Fruit fly (Drosophila melanogaster): ENCODE results near the gene CG13671.

DNA sequence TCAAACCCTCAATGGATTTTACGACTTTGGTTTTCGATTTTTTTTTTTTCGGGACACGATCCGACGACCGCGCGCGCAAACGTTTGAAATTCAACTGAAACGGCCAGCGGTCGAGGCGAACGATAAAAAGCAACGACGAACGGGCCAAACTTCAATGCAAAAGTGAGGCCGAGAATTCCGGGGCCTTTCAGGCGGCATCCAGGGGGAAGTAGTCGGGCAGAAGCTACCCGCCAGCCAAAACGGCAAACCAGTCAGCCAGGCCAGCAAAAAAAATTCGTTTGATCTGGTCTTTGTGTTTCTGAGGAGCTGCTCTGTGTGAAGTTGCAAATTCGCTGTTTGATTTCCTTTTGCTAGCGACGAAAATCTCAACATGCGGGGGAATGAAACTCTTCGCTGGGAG lies 4.6 kb upstream of the CG13671 start, which contains the start of gene CG7201:
- TF ChIP-seq Crg-1 (GFP tag; optimal IDR thresholded peaks at IDR 0.05) (no peak), kay (GFP tag; ENCODE audit: borderline replicate concordance) (no peak), CG1620 (GFP tag; optimal IDR thresholded peaks at IDR 0.05) (no peak), CG5204 (GFP tag; optimal IDR thresholded peaks at IDR 0.05) (no peak), bab1 (GFP tag; optimal IDR thresholded peaks at IDR 0.05) (no peak), Clk (GFP tag; optimal IDR thresholded peaks at IDR 0.05) (no peak), ovo (GFP tag; optimal IDR thresholded peaks at IDR 0.05) (no peak), Mnt (GFP tag; optimal IDR thresholded peaks at IDR 0.05) (no peak), CG7045 (GFP tag; optimal IDR thresholded peaks at IDR 0.05) (no peak), CG14711 (tag; optimal IDR thresholded peaks at IDR 0.05) (no peak)
